Worm (Caenorhabditis elegans): ENCODE results near the gene lst-2.

DNA sequence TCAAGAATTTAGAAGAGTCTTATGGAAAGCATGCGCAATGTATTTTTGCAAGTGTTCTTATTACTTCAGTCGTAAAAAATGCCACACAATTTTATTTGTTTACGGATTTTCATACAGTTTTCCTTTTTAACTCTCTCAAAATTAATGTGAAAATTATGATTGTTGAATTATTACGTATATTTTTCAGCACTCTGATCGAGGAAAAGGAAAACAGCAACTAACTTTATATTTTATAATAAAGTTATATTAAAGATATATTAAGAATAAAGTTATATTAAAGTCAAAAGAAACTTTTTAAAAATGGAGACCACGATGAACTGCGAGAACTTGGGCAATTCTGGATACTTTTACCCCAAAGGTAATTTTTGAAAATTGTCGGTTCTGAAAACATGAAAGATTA, 33.0 kb downstream of the lst-2 start, which contains the start of gene F14H12.2:
- TF ChIP-seq unc-62 (GFP tag; optimal IDR thresholded peaks at IDR 0.05) (no peak), lsy-2 (tag; optimal IDR thresholded peaks at IDR 0.05) (no peak), pha-4 (tag; optimal IDR thresholded peaks at IDR 0.05) (no peak), M03D4.4 (tag; optimal IDR thresholded peaks at IDR 0.05) (no peak), elt-1 (tag; optimal IDR thresholded peaks at IDR 0.05; ENCODE audit: borderline replicate concordance, insufficient read depth) (no peak), blmp-1 (tag; optimal IDR thresholded peaks at IDR 0.05) (no peak)
